Fruit fly (Drosophila melanogaster): Measurements from ENCODE around the gene grp.
A peak's percentile ranks its signal among the peaks of the same experiment; 100 is the strongest.

The grp gene

dm6 chr2L:16716771-16717170, 36.9 kb downstream of the grp start (continued):
- no peak for TF ChIP-seq Elba2 (GFP tag; optimal IDR thresholded peaks at IDR 0.05)
- TF ChIP-seq eve (GFP tag; optimal IDR thresholded peaks at IDR 0.05): no peak
- no peak for TF ChIP-seq CG11247 (GFP tag; IDR thresholded peaks at IDR 0.05)
- TF ChIP-seq H15 (GFP tag; IDR thresholded peaks at IDR 0.05): no peak
- no peak for TF ChIP-seq caup (GFP tag; optimal IDR thresholded peaks at IDR 0.05; ENCODE audit: severe bottlenecking)
- peak; percentile 54 for TF ChIP-seq tap (tag; optimal IDR thresholded peaks at IDR 0.05)
- peak; percentile 32 for TF ChIP-seq CG2712 (tag; optimal IDR thresholded peaks at IDR 0.05)
- TF ChIP-seq CG1233 (GFP tag; optimal IDR thresholded peaks at IDR 0.05): peak; percentile 12
- no peak for TF ChIP-seq Fer2 (tag; optimal IDR thresholded peaks at IDR 0.05)
- TF ChIP-seq CG17361 (GFP tag; IDR thresholded peaks at IDR 0.05): no peak
- no peak for TF ChIP-seq wor (GFP tag; IDR thresholded peaks at IDR 0.05)
- peak; percentile 74 for TF ChIP-seq sens (GFP tag)
- TF ChIP-seq CG9727 (GFP tag; optimal IDR thresholded peaks at IDR 0.05): no peak
- TF ChIP-seq Hr51 (GFP tag; optimal IDR thresholded peaks at IDR 0.05): no peak
- no peak for TF ChIP-seq trh (GFP tag; optimal IDR thresholded peaks at IDR 0.05)
- TF ChIP-seq lov (optimal IDR thresholded peaks at IDR 0.05): no peak
- TF ChIP-seq lov (GFP tag; IDR thresholded peaks at IDR 0.05): no peak
- TF ChIP-seq CG8290 (GFP tag; optimal IDR thresholded peaks at IDR 0.05): no peak
- no peak for TF ChIP-seq CG8290 (tag; optimal IDR thresholded peaks at IDR 0.05)
- TF ChIP-seq Vsx1 (GFP tag; optimal IDR thresholded peaks at IDR 0.05): no peak
- no peak for TF ChIP-seq CG10267 (tag; optimal IDR thresholded peaks at IDR 0.05)
- no peak for TF ChIP-seq CG10321 (GFP tag; IDR thresholded peaks at IDR 0.05)
- TF ChIP-seq pan (optimal IDR thresholded peaks at IDR 0.05): no peak
- peak in 1 of 2 experiments; percentile 63 for TF ChIP-seq pan (GFP tag; optimal IDR thresholded peaks at IDR 0.05 in 1 of 2, IDR thresholded peaks at IDR 0.05 in 1 of 2)
- TF ChIP-seq NC2β (GFP tag; optimal IDR thresholded peaks at IDR 0.05): no peak
- peak; percentile 70 for TF ChIP-seq CG17359 (tag; optimal IDR thresholded peaks at IDR 0.05)
- TF ChIP-seq lab (GFP tag; optimal IDR thresholded peaks at IDR 0.05): peak; percentile 69
- no peak for TF ChIP-seq Ets97D (GFP tag; optimal IDR thresholded peaks at IDR 0.05)
- TF ChIP-seq pfk (GFP tag; optimal IDR thresholded peaks at IDR 0.05): no peak
- no peak for TF ChIP-seq z (GFP tag; IDR thresholded peaks at IDR 0.05)
- peak; percentile 34 for TF ChIP-seq Fer1 (GFP tag; optimal IDR thresholded peaks at IDR 0.05)
- TF ChIP-seq CG3281 (GFP tag; optimal IDR thresholded peaks at IDR 0.05): peak; percentile 53
- no peak for TF ChIP-seq CG6175 (GFP tag; IDR thresholded peaks at IDR 0.05)
- no peak for TF ChIP-seq Deaf1 (tag; optimal IDR thresholded peaks at IDR 0.05)
- TF ChIP-seq Gug (GFP tag; IDR thresholded peaks at IDR 0.05): no peak
- TF ChIP-seq psq (GFP tag; optimal IDR thresholded peaks at IDR 0.05): no peak
- TF ChIP-seq HmgD (GFP tag; optimal IDR thresholded peaks at IDR 0.05): no peak
- TF ChIP-seq pho (GFP tag; optimal IDR thresholded peaks at IDR 0.05): no peak
- TF ChIP-seq CG8944 (GFP tag; optimal IDR thresholded peaks at IDR 0.05): no peak
- TF ChIP-seq emc (GFP tag; optimal IDR thresholded peaks at IDR 0.05): no peak
- TF ChIP-seq bigmax (GFP tag; optimal IDR thresholded peaks at IDR 0.05): no peak
- TF ChIP-seq ken (GFP tag; IDR thresholded peaks at IDR 0.05): no peak
- no peak for TF ChIP-seq CG3065 (GFP tag; optimal IDR thresholded peaks at IDR 0.05)
- no peak for TF ChIP-seq CTCF (GFP tag; optimal IDR thresholded peaks at IDR 0.05)
- no peak for TF ChIP-seq mld (GFP tag; IDR thresholded peaks at IDR 0.05; ENCODE audit: partially characterized antibody)
- TF ChIP-seq CG15601 (tag; optimal IDR thresholded peaks at IDR 0.05): no peak
- no peak for TF ChIP-seq CG10366 (GFP tag; IDR thresholded peaks at IDR 0.05)
- no peak for TF ChIP-seq sim (GFP tag; IDR thresholded peaks at IDR 0.05)
- no peak for TF ChIP-seq GATAe (GFP tag; conservative IDR thresholded peaks at IDR 0.05)
- no peak for TF ChIP-seq chif (GFP tag; optimal IDR thresholded peaks at IDR 0.05)
- TF ChIP-seq CG3407 (GFP tag; optimal IDR thresholded peaks at IDR 0.05): no peak
- TF ChIP-seq CG1024 (GFP tag; IDR thresholded peaks at IDR 0.05): no peak
- TF ChIP-seq CG30020 (tag; optimal IDR thresholded peaks at IDR 0.05): no peak
- TF ChIP-seq CG13424 (tag; optimal IDR thresholded peaks at IDR 0.05): no peak
